4 worm cellular contexts compared by ENCODE assay signal in the genomic region with DNA sequence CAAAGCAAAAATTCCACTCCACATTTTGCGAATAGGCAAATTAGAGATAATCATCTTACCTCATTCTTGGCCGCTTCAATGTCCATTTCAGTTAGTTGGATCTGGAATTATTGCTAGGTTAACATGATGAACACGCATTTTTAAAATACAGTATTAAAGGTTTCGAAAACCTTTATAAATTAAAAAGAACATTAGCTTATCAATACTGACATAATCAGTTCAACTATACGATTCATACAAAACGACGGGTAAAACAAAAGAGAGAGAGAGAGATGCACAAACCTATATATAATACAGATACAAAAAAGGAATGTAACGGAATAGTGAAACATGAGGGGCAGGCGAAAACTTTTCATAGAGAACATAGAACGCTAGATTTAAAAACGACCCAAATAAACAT.
TF ChIP-seq lines count a peak whose summit lies in the region.

A gene (minus strand): TSS at position 101 of the 400 bp plus-strand sequence.

TF ChIP-seq in whole organism, L2 larva, 48 proteins besides CTCF, POLR2A, EP300 and RAD21:
- peak; percentile 47 for TF ChIP-seq fos-1 (tag; optimal IDR thresholded peaks at IDR 0.05; lab: Kevin White, UChicago)
- no peak for TF ChIP-seq mab-5 (tag; optimal IDR thresholded peaks at IDR 0.05; lab: Kevin White, UChicago)

TF ChIP-seq in whole organism, L3 larva, 47 proteins besides CTCF, POLR2A, EP300 and RAD21:
- no peak for TF ChIP-seq pha-4 (tag; optimal IDR thresholded peaks at IDR 0.05; lab: Kevin White, UChicago)
- TF ChIP-seq pqm-1 (tag; optimal IDR thresholded peaks at IDR 0.05; lab: Kevin White, UChicago) = peak; percentile 15
- TF ChIP-seq elt-2 (tag; optimal IDR thresholded peaks at IDR 0.05; lab: Kevin White, UChicago) = peak; percentile 42
- TF ChIP-seq nhr-23 (tag; optimal IDR thresholded peaks at IDR 0.05; lab: Kevin White, UChicago) = no peak

TF ChIP-seq in whole organism, L4 larva, 104 proteins besides CTCF, POLR2A, EP300 and RAD21:
- TF ChIP-seq pqm-1 (tag; optimal IDR thresholded peaks at IDR 0.05; lab: Kevin White, UChicago) (peak; percentile 44), dve-1 (tag; optimal IDR thresholded peaks at IDR 0.05; lab: Kevin White, UChicago; ENCODE audit: insufficient read depth) (peak; percentile 12), nhr-28 (tag; optimal IDR thresholded peaks at IDR 0.05; lab: Kevin White, UChicago) (peak; percentile 7), unc-62 (GFP tag; optimal IDR thresholded peaks at IDR 0.05 in 1 of 2; lab: Kevin White, UChicago) (peak in 1 of 2 experiments; percentile 49), unc-62 (tag; optimal IDR thresholded peaks at IDR 0.05; lab: Kevin White, UChicago) (no peak), R02D3.7 (tag; optimal IDR thresholded peaks at IDR 0.05; lab: Kevin White, UChicago) (no peak), duxl-1 (tag; optimal IDR thresholded peaks at IDR 0.05; lab: Kevin White, UChicago; ENCODE audit: poor library complexity) (no peak), mes-2 (tag; optimal IDR thresholded peaks at IDR 0.05; lab: Kevin White, UChicago; ENCODE audit: poor library complexity, severe bottlenecking) (no peak), aha-1 (tag; lab: Kevin White, UChicago) (peak; percentile 55)

TF ChIP-seq in whole organism, young adult, 124 proteins besides CTCF, POLR2A, EP300 and RAD21:
- peak; percentile 5 for TF ChIP-seq nhr-80 (tag; optimal IDR thresholded peaks at IDR 0.05; lab: Kevin White, UChicago)
- TF ChIP-seq egrh-3 (GFP tag; IDR thresholded peaks at IDR 0.05; lab: Robert Waterston, UW) = no peak
